Worm (Caenorhabditis elegans) whole organism, L4 larva: Measurements from ENCODE around the gene C02B8.6.

Experiments used
- F26F4.8 ChIP-seq: fragments of 200-800 bp; sonication (Bioruptor generic); conservative IDR thresholded peaks from 2 replicates; pipeline ENCODE4 v1.3.6; 2022; ENCODE audit warnings: missing genetic modification characterization, missing compliant biosample characterization
- F49E8.2 ChIP-seq: sonication (generic microtip); optimal IDR thresholded peaks from 2 replicates; lab custom pipeline; 2016; ENCODE audit warnings: missing compliant biosample characterization, mild to moderate bottlenecking, missing genetic modification characterization, borderline replicate concordance
- T26A8.4 ChIP-seq: fragments of 200-800 bp; sonication (Bioruptor generic); IDR thresholded peaks from 2 replicates; pipeline ENCODE4 v1.3.6; 2022; ENCODE audit warnings: missing genetic modification characterization, missing compliant biosample characterization
- Y105C5A.15 ChIP-seq: fragments of 200-800 bp; sonication (Bioruptor generic); IDR thresholded peaks from 2 replicates; pipeline ENCODE4 v1.3.6; 2022; ENCODE audit warnings: missing genetic modification characterization, missing compliant biosample characterization
- Y48G9A.11 ChIP-seq: fragments of 200-800 bp; sonication (Bioruptor generic); IDR thresholded peaks from 2 replicates; pipeline ENCODE4 v1.3.6; 2022; ENCODE audit warnings: missing genetic modification reagents, missing genetic modification characterization, missing compliant biosample characterization
- Y75B8A.6 ChIP-seq: fragments of 200-800 bp; sonication (Bioruptor generic); IDR thresholded peaks from 2 replicates; pipeline ENCODE4 v1.3.6; 2022; ENCODE audit warnings: missing genetic modification reagents, missing genetic modification characterization, missing compliant biosample characterization
- aha-1 ChIP-seq: fragments of 150-350 bp; peaks from one replicate; lab custom pipeline; 2014; ENCODE audit warnings: missing biosample characterization, missing genetic modification characterization
- aly-2 ChIP-seq: sonication (generic microtip); optimal IDR thresholded peaks from 2 replicates; lab custom pipeline; 2018; ENCODE audit warnings: missing biosample characterization, missing genetic modification characterization
- attf-4 ChIP-seq: sonication (generic microtip); optimal IDR thresholded peaks from 3 replicates; lab custom pipeline; 2017; ENCODE audit warnings: missing biosample characterization, missing genetic modification characterization
- ceh-20 ChIP-seq: fragments of 200-800 bp; sonication (Bioruptor generic); IDR thresholded peaks from 2 replicates; pipeline ENCODE4 v1.3.6; 2022; ENCODE audit warnings: missing genetic modification reagents, missing genetic modification characterization, missing compliant biosample characterization
- ceh-28 ChIP-seq: fragments of 150-350 bp; optimal IDR thresholded peaks from 2 replicates; lab custom pipeline; 2014; ENCODE audit warnings: missing biosample characterization, missing genetic modification reagents, missing genetic modification characterization
- ceh-62 ChIP-seq: sonication (generic microtip); optimal IDR thresholded peaks from 2 replicates; lab custom pipeline; 2017; ENCODE audit warnings: missing biosample characterization, missing genetic modification characterization
- ces-1 ChIP-seq: fragments of 150-350 bp; sonication (generic microtip); optimal IDR thresholded peaks from 4 replicates; lab custom pipeline; 2014; ENCODE audit warnings: missing biosample characterization, missing genetic modification reagents, missing genetic modification characterization
- ctbp-1 ChIP-seq: fragments of 200-800 bp; sonication (Bioruptor generic); IDR thresholded peaks from 2 replicates; pipeline ENCODE4 v1.3.6; 2022; ENCODE audit warnings: missing genetic modification reagents, missing genetic modification characterization, missing compliant biosample characterization
- daf-19 ChIP-seq: fragments of 200-800 bp; sonication (Bioruptor generic); conservative IDR thresholded peaks from 2 replicates; pipeline ENCODE4 v1.3.6; 2022; ENCODE audit warnings: missing genetic modification characterization, missing compliant biosample characterization
- daf-8 ChIP-seq: fragments of 200-800 bp; sonication (Bioruptor generic); IDR thresholded peaks from 2 replicates; pipeline ENCODE4 v1.3.6; 2022; ENCODE audit warnings: missing genetic modification characterization, missing compliant biosample characterization
- dmd-6 ChIP-seq: fragments of 200-800 bp; sonication (Bioruptor generic); IDR thresholded peaks from 2 replicates; pipeline ENCODE4 v1.3.6; 2022; ENCODE audit warnings: missing genetic modification reagents, missing genetic modification characterization, missing compliant biosample characterization
- egl-27 ChIP-seq: sonication (generic microtip); optimal IDR thresholded peaks from 3 replicates; lab custom pipeline; 2017; ENCODE audit warnings: missing biosample characterization, missing genetic modification reagents, missing genetic modification characterization
- fkh-10 ChIP-seq: fragments of 150-350 bp; optimal IDR thresholded peaks from 2 replicates; lab custom pipeline; 2014; ENCODE audit warnings: missing biosample characterization, missing genetic modification reagents, missing genetic modification characterization
- fos-1 ChIP-seq: fragments of 150-350 bp; optimal IDR thresholded peaks from 2 replicates; lab custom pipeline; 2014; ENCODE audit warnings: missing biosample characterization, missing genetic modification characterization
- lin-1 ChIP-seq: fragments of 200-800 bp; sonication (Bioruptor generic); IDR thresholded peaks from 2 replicates; pipeline ENCODE4 v1.3.6; 2022; ENCODE audit warnings: missing genetic modification reagents, missing genetic modification characterization, missing compliant biosample characterization
- lin-29 ChIP-seq: fragments of 200-800 bp; sonication (Bioruptor generic); IDR thresholded peaks from 2 replicates; pipeline ENCODE4 v1.3.6; 2022; ENCODE audit warnings: missing genetic modification reagents, missing genetic modification characterization, missing compliant biosample characterization
- lir-3 ChIP-seq: sonication (generic microtip); optimal IDR thresholded peaks from 2 replicates; lab custom pipeline; 2016; ENCODE audit warnings: mild to moderate bottlenecking, missing genetic modification characterization, missing compliant biosample characterization
- mxl-3 ChIP-seq: fragments of 200-800 bp; sonication (Bioruptor generic); optimal IDR thresholded peaks from 2 replicates; lab custom pipeline; 2018; ENCODE audit warnings: mild to moderate bottlenecking, missing genetic modification characterization, missing compliant biosample characterization
- nhr-102 ChIP-seq: sonication (generic microtip); optimal IDR thresholded peaks from 2 replicates; lab custom pipeline; 2016; ENCODE audit warnings: mild to moderate bottlenecking, missing genetic modification characterization, moderate library complexity, missing compliant biosample characterization
- nhr-111 ChIP-seq: fragments of 200-800 bp; sonication (Bioruptor generic); optimal IDR thresholded peaks from 2 replicates; lab custom pipeline; 2018; ENCODE audit warnings: mild to moderate bottlenecking, missing genetic modification characterization, missing compliant biosample characterization
- nhr-77 ChIP-seq: fragments of 150-350 bp; optimal IDR thresholded peaks from 2 replicates; lab custom pipeline; 2014; ENCODE audit warnings: missing biosample characterization, missing genetic modification characterization
- php-3 ChIP-seq: fragments of 200-800 bp; sonication (Bioruptor generic); IDR thresholded peaks from 2 replicates; pipeline ENCODE4 v1.3.6; 2022; ENCODE audit warnings: missing genetic modification reagents, missing genetic modification characterization, missing compliant biosample characterization
- pqm-1 ChIP-seq: sonication (generic microtip); optimal IDR thresholded peaks from 2 replicates; lab custom pipeline; 2017; ENCODE audit warnings: missing biosample characterization, missing genetic modification characterization
- set-16 ChIP-seq: fragments of 200-800 bp; sonication (Bioruptor generic); IDR thresholded peaks from 2 replicates; pipeline ENCODE4 v1.3.6; 2022; ENCODE audit warnings: missing genetic modification reagents, missing genetic modification characterization, missing compliant biosample characterization
- unc-62 ChIP-seq, 3 experiments: fragments of 150-350 bp in 1 of 3; sonication (generic microtip); optimal IDR thresholded peaks in 2 of 3; peaks in 1 of 3; 1 replicate in 1 of 3; 2 replicates in 2 of 3; lab custom pipeline; 2014 to 2017; ENCODE audit warnings: missing biosample characterization in 3 of 3, missing genetic modification characterization in 3 of 3, missing genetic modification reagents in 3 of 3, missing genotype in 1 of 3
- vab-7 ChIP-seq: fragments of 200-800 bp; sonication (Bioruptor generic); IDR thresholded peaks from 2 replicates; pipeline ENCODE4 v1.3.6; 2022; ENCODE audit warnings: missing genetic modification reagents, missing genetic modification characterization, missing compliant biosample characterization
- ztf-7 ChIP-seq: fragments of 150-350 bp; optimal IDR thresholded peaks from 2 replicates; lab custom pipeline; 2014; ENCODE audit warnings: missing biosample characterization, missing genetic modification characterization

The C02B8.6 gene

ce11 chrX:8148993-8149392 lies 12.9 kb upstream of the C02B8.6 start (continued):
- TF ChIP-seq set-16 (no peak), dmd-6 (GFP tag; lab: Robert Waterston, UW) (no peak; the same call in none of the 2 replicates), nhr-102 (tag; lab: Kevin White, UChicago) (no peak), vab-7 (peak; percentile 60), pqm-1 (no peak), F49E8.2 (tag; lab: Kevin White, UChicago) (no peak), Y48G9A.11 (peak; percentile 44; the same call in 1 of the 2 replicates), nhr-77 (tag; lab: Kevin White, UChicago) (no peak), fos-1 (no peak), egl-27 (tag; lab: Kevin White, UChicago) (no peak)

- TF ChIP-seq mxl-3 (GFP tag; lab: Kevin White, UChicago) (no peak), egl-27 (tag; lab: Kevin White, UChicago) (no peak), ceh-28 (no peak), attf-4 (tag; lab: Kevin White, UChicago) (no peak), ceh-20 (no peak), aly-2 (tag; lab: Kevin White, UChicago) (no peak), Y48G9A.11 (0 out of 2 replicates have a peak, but pooled peaks have one; percentile 16)
These were observed 11.3 kb upstream of the C02B8.6 start, which contains the start of gene C02B8.1 for ce11 chrX:8147398-8147797. Gene C02B8.1, plus strand, starts transcription at chrX:8147698.

ce11 chrX:8139146-8139545 lies 3.0 kb upstream of the C02B8.6 start, which contains the start of gene C02B8.3:
Gene C02B8.3, plus strand, starts transcription at chrX:8139446.
- TF ChIP-seq php-3 = no peak
- TF ChIP-seq ztf-7 = no peak
- TF ChIP-seq ceh-62 (tag; lab: Kevin White, UChicago) = no peak
- no peak for TF ChIP-seq Y75B8A.6
- no peak for TF ChIP-seq nhr-111 (GFP tag; lab: Kevin White, UChicago)
- no peak for TF ChIP-seq lir-3
- no peak for TF ChIP-seq lin-1 (GFP tag; lab: Robert Waterston, UW)
- TF ChIP-seq ctbp-1 (GFP tag; lab: Robert Waterston, UW) = no peak
- TF ChIP-seq lin-29 = no peak
- TF ChIP-seq daf-8 (GFP tag; lab: Robert Waterston, UW) = no peak
- TF ChIP-seq aha-1 (tag; lab: Kevin White, UChicago) = no peak

- TF ChIP-seq php-3 (no peak), daf-19 (GFP tag; lab: Robert Waterston, UW) (no peak), fkh-10 (no peak), T26A8.4 (GFP tag; lab: Robert Waterston, UW) (no peak), F26F4.8 (no peak)
These were observed 1.7 kb upstream of the C02B8.6 start, which contains the start of gene C02B8.7 for ce11 chrX:8137779-8138178. Gene C02B8.7, minus strand, starts transcription at chrX:8137879.

- TF ChIP-seq Y105C5A.15 (GFP tag; lab: Robert Waterston, UW) = no peak
- peak in 1 of 2 experiments; percentile 38 for TF ChIP-seq unc-62 (GFP tag; optimal IDR thresholded peaks at IDR 0.05 in 1 of 2; lab: Kevin White, UChicago)
- TF ChIP-seq unc-62 (tag; optimal IDR thresholded peaks at IDR 0.05; lab: Kevin White, UChicago) = no peak
- TF ChIP-seq F26F4.8 = no peak
- TF ChIP-seq, all 104 proteins: peak for 1
These were observed 6.6 kb downstream of the C02B8.6 start, which contains the start of gene frpr-1 for ce11 chrX:8129543-8129942. Gene frpr-1, minus strand, starts transcription at chrX:8129643.

ce11 chrX:8123194-8123593 lies 12.9 kb downstream of the C02B8.6 start, which contains the start of gene C02B8.12:
Gene C02B8.12, minus strand, starts transcription at chrX:8123368.
- TF ChIP-seq lir-3 (no peak), ceh-28 (no peak), ces-1 (GFP tag; lab: Kevin White, UChicago) (no peak), aha-1 (tag; lab: Kevin White, UChicago) (peak; percentile 92)
- TF ChIP-seq, all 104 proteins: peak for 1
